Worm (Caenorhabditis elegans): ENCODE measurements around the gene smrc-1.

ce11 chrIII:6344737-6345136 lies 46.0 kb upstream of the smrc-1 start:
- TF ChIP-seq ceh-13 (GFP tag; optimal IDR thresholded peaks at IDR 0.05) (no peak), tbx-37 (GFP tag; conservative IDR thresholded peaks at IDR 0.05) (no peak), aly-1 (tag; optimal IDR thresholded peaks at IDR 0.05) (no peak), flt-1 (GFP tag; IDR thresholded peaks at IDR 0.05) (no peak), ama-1 (optimal IDR thresholded peaks at IDR 0.05) (no peak), B0310.2 (tag; optimal IDR thresholded peaks at IDR 0.05) (no peak)
